Fruit fly (Drosophila melanogaster): ENCODE results near the gene Rlb1.

- no peak for TF ChIP-seq ttk (optimal IDR thresholded peaks at IDR 0.05)
- TF ChIP-seq h (optimal IDR thresholded peaks at IDR 0.05) = no peak
- no peak for TF ChIP-seq Myc (optimal IDR thresholded peaks at IDR 0.05)
- TF ChIP-seq psq (optimal IDR thresholded peaks at IDR 0.05) = no peak
- no peak for TF ChIP-seq Sin3A (optimal IDR thresholded peaks at IDR 0.05)
- TF ChIP-seq insv (optimal IDR thresholded peaks at IDR 0.05) = no peak
Measured at dm6 chr3R:9480396-9480795, 32.7 kb upstream of the Rlb1 start.
